Worm (Caenorhabditis elegans) whole organism, young adult: Measurements from ENCODE around the gene srg-2.

Source experiments
- C06A6.2 ChIP-seq: fragments of 200-800 bp; sonication (Bioruptor generic); conservative IDR thresholded peaks from 2 replicates; pipeline ENCODE4 v1.3.6; 2022; ENCODE audit warnings: missing genetic modification characterization, missing compliant biosample characterization
- C17E4.6 ChIP-seq: fragments of 200-800 bp; sonication (Bioruptor generic); IDR thresholded peaks from 2 replicates; pipeline ENCODE4 v1.3.6; 2022; ENCODE audit warnings: missing genetic modification reagents, missing genetic modification characterization, missing compliant biosample characterization
- F10E7.11 ChIP-seq: sonication (generic microtip); optimal IDR thresholded peaks from 2 replicates; lab custom pipeline; 2017; ENCODE audit warnings: mild to moderate bottlenecking, missing genetic modification characterization, moderate library complexity, missing compliant biosample characterization
- F23B12.7 ChIP-seq: sonication (generic microtip); optimal IDR thresholded peaks from 2 replicates; lab custom pipeline; 2017; ENCODE audit warnings: missing genetic modification characterization, mild to moderate bottlenecking, missing compliant biosample characterization, antibody characterized with exemption, moderate library complexity; ENCODE audit not compliant: insufficient read depth
- F33H1.4 ChIP-seq: fragments of 200-800 bp; sonication (Bioruptor generic); IDR thresholded peaks from 2 replicates; pipeline ENCODE4 v1.3.6; 2022; ENCODE audit warnings: missing genetic modification reagents, missing genetic modification characterization, missing compliant biosample characterization
- F57C9.4 ChIP-seq: sonication (generic microtip); optimal IDR thresholded peaks from 2 replicates; lab custom pipeline; 2017; ENCODE audit warnings: mild to moderate bottlenecking, missing genetic modification characterization, missing compliant biosample characterization
- T07F8.4 ChIP-seq: sonication (generic microtip); optimal IDR thresholded peaks from 2 replicates; lab custom pipeline; 2016; ENCODE audit warnings: mild to moderate bottlenecking, missing genetic modification characterization, moderate library complexity, missing compliant biosample characterization
- Y53F4B.3 ChIP-seq: fragments of 200-800 bp; sonication (Bioruptor generic); IDR thresholded peaks from 2 replicates; pipeline ENCODE4 v1.3.6; 2022; ENCODE audit warnings: missing genetic modification reagents, missing genetic modification characterization, missing compliant biosample characterization
- Y79H2A.3 ChIP-seq: fragments of 200-800 bp; sonication (Bioruptor generic); conservative IDR thresholded peaks from 2 replicates; pipeline ENCODE4 v1.3.6; 2022; ENCODE audit warnings: missing genetic modification reagents, missing genetic modification characterization, missing compliant biosample characterization
- Y95B8A.8 ChIP-seq: fragments of 200-800 bp; sonication (Bioruptor generic); IDR thresholded peaks from 2 replicates; pipeline ENCODE4 v1.3.6; 2022; ENCODE audit warnings: missing genetic modification reagents, missing genetic modification characterization, missing compliant biosample characterization
- akir-1 ChIP-seq: fragments of 200-800 bp; sonication (Bioruptor generic); optimal IDR thresholded peaks from 2 replicates; lab custom pipeline; 2018; ENCODE audit warnings: mild to moderate bottlenecking, missing genetic modification characterization, moderate library complexity, missing compliant biosample characterization
- atf-7 ChIP-seq: sonication (generic microtip); optimal IDR thresholded peaks from 2 replicates; lab custom pipeline; 2017; ENCODE audit warnings: mild to moderate bottlenecking, missing genetic modification characterization, missing compliant biosample characterization
- bed-1 ChIP-seq: fragments of 200-800 bp; sonication (Bioruptor generic); IDR thresholded peaks from 2 replicates; pipeline ENCODE4 v1.3.6; 2022; ENCODE audit warnings: missing genetic modification reagents, missing genetic modification characterization, missing compliant biosample characterization
- ccch-3 ChIP-seq: fragments of 200-800 bp; sonication (Bioruptor generic); optimal IDR thresholded peaks from 2 replicates; lab custom pipeline; 2018; ENCODE audit warnings: mild to moderate bottlenecking, missing genetic modification characterization, missing compliant biosample characterization
- ceh-79 ChIP-seq: sonication (generic microtip); optimal IDR thresholded peaks from 2 replicates; lab custom pipeline; 2017; ENCODE audit warnings: mild to moderate bottlenecking, missing genetic modification characterization, missing compliant biosample characterization
- ceh-91 ChIP-seq: fragments of 200-800 bp; sonication (Bioruptor generic); IDR thresholded peaks from 2 replicates; pipeline ENCODE4 v1.3.6; 2022; ENCODE audit warnings: missing genetic modification reagents, missing genetic modification characterization, missing compliant biosample characterization
- die-1 ChIP-seq: sonication (generic microtip); optimal IDR thresholded peaks from 2 replicates; lab custom pipeline; 2016; ENCODE audit warnings: missing genotype, mild to moderate bottlenecking, missing genetic modification characterization, missing compliant biosample characterization
- egl-18 ChIP-seq: fragments of 200-800 bp; sonication (Bioruptor generic); IDR thresholded peaks from 2 replicates; pipeline ENCODE4 v1.3.6; 2022; ENCODE audit warnings: missing genetic modification reagents, missing genetic modification characterization, missing compliant biosample characterization
- egrh-3 ChIP-seq: fragments of 200-800 bp; sonication (Bioruptor generic); IDR thresholded peaks from 2 replicates; pipeline ENCODE4 v1.3.6; 2022; ENCODE audit warnings: missing genetic modification reagents, missing genetic modification characterization, missing compliant biosample characterization
- ekl-4 ChIP-seq: fragments of 200-800 bp; sonication (Bioruptor generic); IDR thresholded peaks from 2 replicates; pipeline ENCODE4 v1.3.6; 2022; ENCODE audit warnings: missing genetic modification reagents, missing genetic modification characterization, missing compliant biosample characterization
- fkh-3 ChIP-seq: sonication (generic microtip); optimal IDR thresholded peaks from 2 replicates; lab custom pipeline; 2016; ENCODE audit warnings: mild to moderate bottlenecking, missing genetic modification characterization, missing compliant biosample characterization
- him-1 ChIP-seq: sonication (generic microtip); optimal IDR thresholded peaks from 2 replicates; lab custom pipeline; 2016; ENCODE audit warnings: missing genotype, missing genetic modification reagents, missing genetic modification characterization, missing compliant biosample characterization
- hmg-1.2 ChIP-seq: fragments of 200-800 bp; sonication (Bioruptor generic); IDR thresholded peaks from 2 replicates; pipeline ENCODE4 v1.3.6; 2022; ENCODE audit warnings: missing genetic modification reagents, missing genetic modification characterization, missing compliant biosample characterization
- hrde-1 ChIP-seq: sonication (generic microtip); optimal IDR thresholded peaks from 2 replicates; lab custom pipeline; 2016; ENCODE audit warnings: missing genetic modification characterization, mild to moderate bottlenecking, missing compliant biosample characterization, moderate library complexity, missing genotype, missing genetic modification reagents, borderline replicate concordance
- let-526 ChIP-seq: fragments of 200-800 bp; sonication (Bioruptor generic); IDR thresholded peaks from 2 replicates; pipeline ENCODE4 v1.3.6; 2022; ENCODE audit warnings: missing genetic modification reagents, missing genetic modification characterization, missing compliant biosample characterization
- lin-35 ChIP-seq, 3 experiments: fragments of 150-350 bp in 2 of 3; sonication (generic microtip) in 1 of 3; optimal IDR thresholded peaks; 2 replicates each; lab custom pipeline; 2014 to 2018; ENCODE audit warnings: missing biosample characterization in 3 of 3, missing genetic modification characterization in 3 of 3, missing genetic modification reagents in 3 of 3
- lin-54 ChIP-seq: fragments of 200-800 bp; sonication (Bioruptor generic); optimal IDR thresholded peaks from 2 replicates; lab custom pipeline; 2018; ENCODE audit warnings: mild to moderate bottlenecking, missing genetic modification characterization, missing compliant biosample characterization
- lir-1 ChIP-seq: fragments of 200-800 bp; sonication (Bioruptor generic); conservative IDR thresholded peaks from 2 replicates; pipeline ENCODE4 v1.3.6; 2022; ENCODE audit warnings: missing genetic modification reagents, missing genetic modification characterization, missing compliant biosample characterization
- lsl-1 ChIP-seq: fragments of 200-800 bp; sonication (Bioruptor generic); optimal IDR thresholded peaks from 2 replicates; lab custom pipeline; 2018; ENCODE audit warnings: mild to moderate bottlenecking, missing genetic modification characterization, moderate library complexity, missing compliant biosample characterization
- madf-3 ChIP-seq: fragments of 200-800 bp; sonication (Bioruptor generic); IDR thresholded peaks from 2 replicates; pipeline ENCODE4 v1.3.6; 2022; ENCODE audit warnings: missing genetic modification reagents, missing genetic modification characterization, missing compliant biosample characterization
- madf-6 ChIP-seq: fragments of 200-800 bp; sonication (Bioruptor generic); IDR thresholded peaks from 2 replicates; pipeline ENCODE4 v1.3.6; 2022; ENCODE audit warnings: missing genetic modification reagents, missing genetic modification characterization, missing compliant biosample characterization
- mes-4 ChIP-seq: sonication (generic microtip); optimal IDR thresholded peaks from 2 replicates; lab custom pipeline; 2016; ENCODE audit warnings: missing genotype, missing genetic modification characterization, missing compliant biosample characterization
- nfyb-1 ChIP-seq: fragments of 200-800 bp; sonication (Bioruptor generic); IDR thresholded peaks from 2 replicates; pipeline ENCODE4 v1.3.6; 2022; ENCODE audit warnings: missing genetic modification reagents, missing genetic modification characterization, missing compliant biosample characterization
- nhr-80 ChIP-seq: sonication (generic microtip); optimal IDR thresholded peaks from 2 replicates; lab custom pipeline; 2016; ENCODE audit warnings: missing genetic modification characterization, missing compliant biosample characterization
- pbrm-1 ChIP-seq: fragments of 200-800 bp; sonication (Bioruptor generic); IDR thresholded peaks from 2 replicates; pipeline ENCODE4 v1.3.6; 2022; ENCODE audit warnings: missing genetic modification reagents, missing genetic modification characterization, missing compliant biosample characterization
- sea-2 ChIP-seq: fragments of 200-800 bp; sonication (Bioruptor generic); IDR thresholded peaks from 2 replicates; pipeline ENCODE4 v1.3.6; 2022; ENCODE audit warnings: missing genetic modification characterization, missing compliant biosample characterization
- snpc-1.3 ChIP-seq: sonication (generic microtip); optimal IDR thresholded peaks from 2 replicates; lab custom pipeline; 2017; ENCODE audit warnings: missing genetic modification characterization, mild to moderate bottlenecking, missing compliant biosample characterization, antibody characterized with exemption, moderate library complexity, missing genotype, missing genetic modification reagents; ENCODE audit not compliant: insufficient read depth
- snpc-4 ChIP-seq, 5 experiments: fragments of 150-350 bp in 1 of 5; sonication (generic microtip) in 4 of 5; optimal IDR thresholded peaks; 2 replicates each; lab custom pipeline; 2014 to 2018; ENCODE audit warnings: missing genetic modification characterization in 5 of 5, missing biosample characterization in 3 of 5, antibody characterized with exemption in 2 of 5, mild to moderate bottlenecking in 2 of 5, missing compliant biosample characterization in 2 of 5, missing genotype in 2 of 5, moderate library complexity in 2 of 5, missing genetic modification reagents in 1 of 5
- tbx-9 ChIP-seq: sonication (generic microtip); optimal IDR thresholded peaks from 2 replicates; lab custom pipeline; 2016; ENCODE audit warnings: borderline replicate concordance, missing genetic modification characterization, inconsistent platforms, missing compliant biosample characterization
- xnd-1 ChIP-seq: sonication (generic microtip); optimal IDR thresholded peaks from 2 replicates; lab custom pipeline; 2016; ENCODE audit warnings: missing genotype, missing genetic modification reagents, missing genetic modification characterization, missing compliant biosample characterization
- ztf-18 ChIP-seq: sonication (generic microtip); optimal IDR thresholded peaks from 2 replicates; lab custom pipeline; 2016; ENCODE audit warnings: missing genotype, mild to moderate bottlenecking, missing genetic modification characterization, missing compliant biosample characterization
- ztf-22 ChIP-seq: fragments of 200-800 bp; sonication (Bioruptor generic); optimal IDR thresholded peaks from 2 replicates; lab custom pipeline; 2018; ENCODE audit warnings: mild to moderate bottlenecking, missing genetic modification characterization, moderate library complexity, missing compliant biosample characterization
- ztf-25 ChIP-seq: fragments of 200-800 bp; sonication (Bioruptor generic); IDR thresholded peaks from 2 replicates; pipeline ENCODE4 v1.3.6; 2022; ENCODE audit warnings: missing genetic modification reagents, missing genetic modification characterization, missing compliant biosample characterization
- ztf-3 ChIP-seq: fragments of 200-800 bp; sonication (Bioruptor generic); optimal IDR thresholded peaks from 2 replicates; lab custom pipeline; 2018; ENCODE audit warnings: mild to moderate bottlenecking, missing genetic modification characterization, missing compliant biosample characterization
- ztf-6 ChIP-seq: fragments of 200-800 bp; sonication (Bioruptor generic); IDR thresholded peaks from 2 replicates; pipeline ENCODE4 v1.3.6; 2022; ENCODE audit warnings: missing genetic modification reagents, missing genetic modification characterization, missing compliant biosample characterization

The srg-2 gene

ce11 chrIII:6210215-6210822 lies 49.7 kb downstream of the srg-2 start (continued):
- 0 out of 2 replicates have a peak, but pooled peaks have one; percentile 9 for TF ChIP-seq lir-1 (GFP tag; lab: Robert Waterston, UW)
- no peak for TF ChIP-seq Y53F4B.3 (GFP tag; lab: Robert Waterston, UW)
- TF ChIP-seq C06A6.2 (GFP tag; lab: Robert Waterston, UW) = no peak
- TF ChIP-seq xnd-1 (tag; lab: Kevin White, UChicago) = peak; percentile 51
- 0 out of 2 replicates have a peak, but pooled peaks have one; percentile 42 for TF ChIP-seq ekl-4 (GFP tag; lab: Robert Waterston, UW)
- TF ChIP-seq die-1 = no peak
- TF ChIP-seq madf-3 (GFP tag; lab: Robert Waterston, UW) = no peak
- no peak for TF ChIP-seq nfyb-1 (GFP tag; lab: Robert Waterston, UW)
- no peak for TF ChIP-seq tbx-9
- no peak for TF ChIP-seq C17E4.6 (GFP tag; lab: Robert Waterston, UW)
- TF ChIP-seq Y95B8A.8 (GFP tag; lab: Robert Waterston, UW) = no peak
- TF ChIP-seq ccch-3 = no peak
- no peak for TF ChIP-seq T07F8.4 (tag; lab: Kevin White, UChicago)
- no peak for TF ChIP-seq ztf-22 (GFP tag; lab: Kevin White, UChicago)
- no peak for TF ChIP-seq F57C9.4 (tag; lab: Kevin White, UChicago)
- TF ChIP-seq F33H1.4 (GFP tag; lab: Robert Waterston, UW) = peak; percentile 35; the same call in 1 of the 2 replicates
- TF ChIP-seq ztf-3 (GFP tag; lab: Kevin White, UChicago) = no peak
- TF ChIP-seq atf-7 (tag; lab: Kevin White, UChicago) = no peak
- TF ChIP-seq ceh-79 (tag; lab: Kevin White, UChicago) = no peak
- no peak for TF ChIP-seq egl-18
- peak; percentile 12 for TF ChIP-seq lin-54 (GFP tag; lab: Kevin White, UChicago)
- no peak for TF ChIP-seq bed-1 (GFP tag; lab: Robert Waterston, UW)
- peak; percentile 90 for TF ChIP-seq snpc-4 (GFP tag; optimal IDR thresholded peaks at IDR 0.05; lab: Kevin White, UChicago)
- TF ChIP-seq snpc-4 (tag; optimal IDR thresholded peaks at IDR 0.05; lab: Kevin White, UChicago) = peak; percentile 85 to 93 (median 90)
- peak; percentile 68 for TF ChIP-seq madf-6 (GFP tag; lab: Robert Waterston, UW)
- no peak for TF ChIP-seq Y79H2A.3 (GFP tag; lab: Robert Waterston, UW)
- TF ChIP-seq ztf-6 (GFP tag; lab: Robert Waterston, UW) = no peak
- TF ChIP-seq ztf-25 = no peak
- TF ChIP-seq sea-2 (GFP tag; lab: Robert Waterston, UW) = no peak
- no peak for TF ChIP-seq akir-1 (GFP tag; lab: Kevin White, UChicago)
- peak; percentile 71 for TF ChIP-seq snpc-1.3 (tag; lab: Kevin White, UChicago)
- no peak for TF ChIP-seq F23B12.7 (tag; lab: Kevin White, UChicago)
- TF ChIP-seq ceh-91 (GFP tag; lab: Robert Waterston, UW) = no peak
- TF ChIP-seq mes-4 (tag; lab: Kevin White, UChicago) = no peak
- no peak for TF ChIP-seq egrh-3 (GFP tag; lab: Robert Waterston, UW)
- TF ChIP-seq F10E7.11 = no peak
- peak; percentile 85 for TF ChIP-seq hrde-1
- peak; percentile 62 for TF ChIP-seq lsl-1 (GFP tag; lab: Kevin White, UChicago)
- peak; percentile 73 for TF ChIP-seq him-1
- TF ChIP-seq nhr-80 (tag; lab: Kevin White, UChicago) = no peak
- TF ChIP-seq fkh-3 (tag; lab: Kevin White, UChicago) = no peak
- TF ChIP-seq ztf-18 (tag; lab: Kevin White, UChicago) = peak; percentile 67
- peak; percentile 86 for TF ChIP-seq hmg-1.2 (GFP tag; lab: Robert Waterston, UW)
- TF ChIP-seq pbrm-1 (GFP tag; lab: Robert Waterston, UW) = no peak
- TF ChIP-seq lin-35 (GFP tag; optimal IDR thresholded peaks at IDR 0.05; lab: Kevin White, UChicago) = no peak
- no peak for TF ChIP-seq let-526 (GFP tag; lab: Robert Waterston, UW)
- TF ChIP-seq, all 124 proteins: peak for 31
